1 fruit fly cellular context compared by ENCODE assay signal in genomic region chr3L:3391871-3392270, dm6.
TF ChIP-seq lines count a peak whose summit lies in the region.

No protein-coding gene starts in this region.

TF ChIP-seq in whole organism, embryonic, 481 proteins besides CTCF, POLR2A, EP300 and RAD21 (continued from another document):
- TF ChIP-seq CG3065 (GFP tag; optimal IDR thresholded peaks at IDR 0.05; lab: Kevin White, UChicago) (no peak), Atf-2 (GFP tag; optimal IDR thresholded peaks at IDR 0.05; lab: Kevin White, UChicago) (peak; percentile 13), lola (GFP tag; optimal IDR thresholded peaks at IDR 0.05; lab: Kevin White, UChicago) (peak in 1 of 3 experiments; percentile 62), CG6175 (GFP tag; IDR thresholded peaks at IDR 0.05; lab: Robert Waterston, UW) (no peak), Chrac-16 (GFP tag; optimal IDR thresholded peaks at IDR 0.05; lab: Kevin White, UChicago) (peak; percentile 43), CG8924 (tag; optimal IDR thresholded peaks at IDR 0.05; lab: Kevin White, UChicago) (peak; percentile 12), Ssrp (tag; optimal IDR thresholded peaks at IDR 0.05; lab: Kevin White, UChicago) (peak; percentile 16), CG9609 (GFP tag; optimal IDR thresholded peaks at IDR 0.05; lab: Kevin White, UChicago) (no peak), cato (GFP tag; optimal IDR thresholded peaks at IDR 0.05; lab: Kevin White, UChicago; ENCODE audit: borderline replicate concordance) (no peak), zf30C (GFP tag; optimal IDR thresholded peaks at IDR 0.05; lab: Kevin White, UChicago) (peak; percentile 84), CG2678 (tag; optimal IDR thresholded peaks at IDR 0.05; lab: Kevin White, UChicago) (no peak), MESR4 (GFP tag; optimal IDR thresholded peaks at IDR 0.05; lab: Kevin White, UChicago) (no peak), pros (GFP tag; optimal IDR thresholded peaks at IDR 0.05; lab: Kevin White, UChicago) (no peak), gsb-n (tag; optimal IDR thresholded peaks at IDR 0.05; lab: Kevin White, UChicago) (peak; percentile 22), CG13123 (GFP tag; optimal IDR thresholded peaks at IDR 0.05; lab: Kevin White, UChicago) (no peak), sens (GFP tag; lab: Kevin White, UChicago) (peak; percentile 92), CG17802 (tag; optimal IDR thresholded peaks at IDR 0.05; lab: Kevin White, UChicago) (no peak), CG13775 (GFP tag; optimal IDR thresholded peaks at IDR 0.05; lab: Kevin White, UChicago) (peak; percentile 3), ham (GFP tag; IDR thresholded peaks at IDR 0.05; lab: Robert Waterston, UW) (no peak), CG18764 (GFP tag; optimal IDR thresholded peaks at IDR 0.05; lab: Kevin White, UChicago) (no peak), CG9817 (tag; optimal IDR thresholded peaks at IDR 0.05; lab: Kevin White, UChicago) (no peak), lbe (GFP tag; optimal IDR thresholded peaks at IDR 0.05; lab: Kevin White, UChicago) (peak; percentile 39), shn (GFP tag; optimal IDR thresholded peaks at IDR 0.05; lab: Kevin White, UChicago) (no peak), trh (GFP tag; optimal IDR thresholded peaks at IDR 0.05; lab: Kevin White, UChicago) (no peak), nmo (GFP tag; optimal IDR thresholded peaks at IDR 0.05; lab: Kevin White, UChicago) (peak; percentile 38), NC2β (GFP tag; optimal IDR thresholded peaks at IDR 0.05; lab: Kevin White, UChicago) (no peak), Mes4 (GFP tag; optimal IDR thresholded peaks at IDR 0.05; lab: Kevin White, UChicago) (peak; percentile 3), pzg (GFP tag; optimal IDR thresholded peaks at IDR 0.05; lab: Kevin White, UChicago) (no peak), Blimp-1 (GFP tag; optimal IDR thresholded peaks at IDR 0.05; lab: Kevin White, UChicago) (peak; percentile 20), twi (tag; optimal IDR thresholded peaks at IDR 0.05; lab: Kevin White, UChicago) (peak; percentile 62), CG2202 (tag; optimal IDR thresholded peaks at IDR 0.05; lab: Kevin White, UChicago) (peak; percentile 9), CG1647 (GFP tag; optimal IDR thresholded peaks at IDR 0.05; lab: Kevin White, UChicago) (no peak), Xrp1 (GFP tag; IDR thresholded peaks at IDR 0.05; lab: Robert Waterston, UW) (peak; percentile 60; the same call in 1 of the 2 replicates), unpg (GFP tag; optimal IDR thresholded peaks at IDR 0.05; lab: Kevin White, UChicago) (peak; percentile 4), pum (GFP tag; optimal IDR thresholded peaks at IDR 0.05; lab: Kevin White, UChicago) (no peak), CG15514 (GFP tag; optimal IDR thresholded peaks at IDR 0.05; lab: Kevin White, UChicago) (no peak), Side (GFP tag; optimal IDR thresholded peaks at IDR 0.05; lab: Kevin White, UChicago) (no peak), CG4424 (GFP tag; optimal IDR thresholded peaks at IDR 0.05; lab: Kevin White, UChicago) (peak; percentile 30), fd96Cb (tag; optimal IDR thresholded peaks at IDR 0.05; lab: Kevin White, UChicago) (peak; percentile 17), CG13624 (GFP tag; optimal IDR thresholded peaks at IDR 0.05; lab: Kevin White, UChicago) (no peak)
TF ChIP-seq in whole organism, embryonic: peak in this region for 52.
